Fruit fly (Drosophila melanogaster) whole organism, adult: ENCODE data around the gene TwdlV.

Experiments used
- CG11617 ChIP-seq: fragments of 200-800 bp; sonication (Bioruptor generic); optimal IDR thresholded peaks from 2 replicates; lab custom pipeline; 2017; ENCODE audit warnings: mild to moderate bottlenecking, missing biosample characterization, missing genetic modification reagents, missing genetic modification characterization
- CG12768 ChIP-seq: fragments of 200-800 bp; sonication (Bioruptor generic); optimal IDR thresholded peaks from 2 replicates; lab custom pipeline; 2017; ENCODE audit warnings: missing biosample characterization, missing genetic modification characterization, mild to moderate bottlenecking, moderate library complexity, missing genetic modification reagents
- CG14711 ChIP-seq: fragments of 200-800 bp; sonication (Bioruptor generic); optimal IDR thresholded peaks from 2 replicates; lab custom pipeline; 2018; ENCODE audit warnings: missing biosample characterization, mild to moderate bottlenecking, missing genetic modification characterization, moderate library complexity
- CG33017 ChIP-seq: fragments of 200-800 bp; sonication (Bioruptor generic); optimal IDR thresholded peaks from 2 replicates; lab custom pipeline; 2018; ENCODE audit warnings: missing biosample characterization, mild to moderate bottlenecking, missing genetic modification characterization, moderate library complexity
- CG7045 ChIP-seq: fragments of 200-800 bp; sonication (Bioruptor generic); optimal IDR thresholded peaks from 2 replicates; lab custom pipeline; 2017; ENCODE audit warnings: missing biosample characterization, mild to moderate bottlenecking, missing genetic modification characterization
- CG7101 ChIP-seq: fragments of 200-800 bp; sonication (Bioruptor generic); optimal IDR thresholded peaks from 2 replicates; lab custom pipeline; 2018; ENCODE audit warnings: missing biosample characterization, mild to moderate bottlenecking, missing genetic modification characterization, moderate library complexity
- Clk ChIP-seq: fragments of 200-800 bp; sonication (Bioruptor generic); optimal IDR thresholded peaks from 2 replicates; lab custom pipeline; 2017; ENCODE audit warnings: missing biosample characterization, missing genetic modification characterization
- Crg-1 ChIP-seq: fragments of 200-800 bp; sonication (Bioruptor generic); optimal IDR thresholded peaks from 2 replicates; lab custom pipeline; 2016; ENCODE audit warnings: missing biosample characterization, missing genetic modification characterization
- Hr96 ChIP-seq: fragments of 200-800 bp; sonication (Bioruptor generic); optimal IDR thresholded peaks from 2 replicates; lab custom pipeline; 2016; ENCODE audit warnings: missing biosample characterization, missing genetic modification characterization
- Mnt ChIP-seq: fragments of 200-800 bp; sonication (Bioruptor generic); optimal IDR thresholded peaks from 2 replicates; lab custom pipeline; 2016; ENCODE audit warnings: missing biosample characterization, mild to moderate bottlenecking, missing genetic modification characterization
- cic ChIP-seq: fragments of 200-800 bp; sonication (Bioruptor generic); optimal IDR thresholded peaks from 2 replicates; lab custom pipeline; 2017; ENCODE audit warnings: missing biosample characterization, mild to moderate bottlenecking, missing genetic modification characterization, moderate library complexity
- ovo ChIP-seq: fragments of 200-800 bp; sonication (Bioruptor generic); optimal IDR thresholded peaks from 2 replicates; lab custom pipeline; 2016; ENCODE audit warnings: missing biosample characterization, missing genetic modification characterization
- toe ChIP-seq: fragments of 200-800 bp; sonication (Bioruptor generic); optimal IDR thresholded peaks from 2 replicates; lab custom pipeline; 2016; ENCODE audit warnings: missing biosample characterization, missing genetic modification characterization

DNA sequence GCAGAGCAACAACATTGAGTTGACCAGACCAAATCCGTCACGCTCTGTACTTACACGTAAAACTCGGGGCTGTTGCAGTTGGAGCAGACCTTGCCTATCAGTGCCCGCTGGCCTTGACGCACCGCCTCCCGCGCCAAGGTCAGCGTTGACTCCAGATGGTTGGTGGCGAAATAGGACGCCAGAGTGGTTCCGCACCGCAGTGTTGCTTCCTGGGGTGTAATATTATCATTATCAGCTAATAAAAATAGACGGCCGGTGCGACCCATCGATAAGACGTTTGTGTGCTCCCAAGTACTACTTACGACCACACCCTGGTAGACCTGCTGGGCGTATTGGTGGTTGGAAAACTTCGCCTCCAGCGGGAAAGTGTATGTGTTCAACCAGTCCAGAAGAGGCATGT is 26.1 kb upstream of the TwdlV start:
- TF ChIP-seq CG11617 (no peak), CG7101 (tag; lab: Kevin White, UChicago) (no peak), CG12768 (GFP tag; lab: Kevin White, UChicago) (no peak), CG14711 (tag; lab: Kevin White, UChicago) (no peak), Hr96 (GFP tag; lab: Kevin White, UChicago) (no peak), toe (no peak), Mnt (GFP tag; lab: Kevin White, UChicago) (no peak), CG7045 (GFP tag; lab: Kevin White, UChicago) (no peak), Crg-1 (GFP tag; lab: Kevin White, UChicago) (no peak), CG33017 (tag; lab: Kevin White, UChicago) (no peak), ovo (GFP tag; lab: Kevin White, UChicago) (no peak), cic (GFP tag; lab: Kevin White, UChicago) (no peak), Clk (GFP tag; lab: Kevin White, UChicago) (no peak)
